Fruit fly (Drosophila melanogaster): Measurements from ENCODE around the gene CG14937.

dm6 chr2L:11753922-11754321 lies 40.0 kb downstream of the CG14937 start, which contains the start of gene CG42471:
- TF ChIP-seq Hr78 (GFP tag; optimal IDR thresholded peaks at IDR 0.05): no peak
- TF ChIP-seq CG9705 (GFP tag; optimal IDR thresholded peaks at IDR 0.05): no peak
